Fruit fly (Drosophila melanogaster): Measurements from ENCODE around the gene CG42870.

CG42870 gene

DNA sequence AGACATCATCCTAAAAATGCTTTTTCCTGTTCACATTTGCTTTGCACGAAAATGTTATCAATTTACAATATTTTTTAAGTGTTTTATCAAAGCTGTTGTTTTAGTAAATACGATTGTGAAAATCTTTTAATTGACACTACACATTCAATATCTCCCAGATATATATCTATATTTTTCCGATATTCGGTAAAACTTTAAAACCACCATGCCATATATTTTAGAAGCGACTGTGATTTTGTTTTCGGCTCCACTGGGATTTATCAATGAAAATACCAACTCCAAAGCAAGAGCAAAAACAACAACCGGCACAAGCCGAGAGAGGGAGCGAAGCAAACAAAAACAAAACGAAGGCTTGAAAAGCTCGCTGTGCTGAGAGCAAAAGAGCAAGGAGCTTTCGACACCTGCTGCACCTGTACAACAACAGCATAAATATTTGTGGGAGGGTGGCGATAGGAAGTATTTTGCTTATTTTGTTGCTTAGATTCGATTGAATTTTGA, 17.2 kb downstream of the CG42870 start (continued):
- TF ChIP-seq CG10462 (GFP tag; optimal IDR thresholded peaks at IDR 0.05) = peak; percentile 3
- TF ChIP-seq CG17912 (GFP tag; optimal IDR thresholded peaks at IDR 0.05) = no peak
- TF ChIP-seq HmgD (GFP tag; optimal IDR thresholded peaks at IDR 0.05) = no peak
- peak; percentile 10 for TF ChIP-seq az2 (GFP tag; optimal IDR thresholded peaks at IDR 0.05)
- TF ChIP-seq CG32772 (GFP tag; IDR thresholded peaks at IDR 0.05) = no peak
- TF ChIP-seq CG6683 (GFP tag; optimal IDR thresholded peaks at IDR 0.05) = no peak
- no peak for TF ChIP-seq sqz (GFP tag; optimal IDR thresholded peaks at IDR 0.05)
- TF ChIP-seq Side (GFP tag; optimal IDR thresholded peaks at IDR 0.05) = no peak
- TF ChIP-seq CG34224 (GFP tag; IDR thresholded peaks at IDR 0.05; ENCODE audit: partially characterized antibody) = no peak
- no peak for TF ChIP-seq Ssrp (tag; optimal IDR thresholded peaks at IDR 0.05)
- peak; percentile 46 for TF ChIP-seq Asciz (GFP tag; optimal IDR thresholded peaks at IDR 0.05)
- TF ChIP-seq CG13775 (GFP tag; optimal IDR thresholded peaks at IDR 0.05) = peak; percentile 3
- no peak for TF ChIP-seq Lhr (GFP tag; optimal IDR thresholded peaks at IDR 0.05)
- TF ChIP-seq CG6765 (GFP tag; optimal IDR thresholded peaks at IDR 0.05) = no peak
- no peak for TF ChIP-seq prd (optimal IDR thresholded peaks at IDR 0.05)
- TF ChIP-seq prd (GFP tag; IDR thresholded peaks at IDR 0.05) = 0 out of 3 replicates have a peak, but pooled peaks have one; percentile 11
- TF ChIP-seq Oaz (GFP tag; IDR thresholded peaks at IDR 0.05) = no peak
- no peak for TF ChIP-seq CG14710 (tag; optimal IDR thresholded peaks at IDR 0.05)
- TF ChIP-seq CG5180 (GFP tag; optimal IDR thresholded peaks at IDR 0.05) = no peak
- no peak for TF ChIP-seq vnd (GFP tag; IDR thresholded peaks at IDR 0.05; ENCODE audit: partially characterized antibody)
- no peak for TF ChIP-seq ato (GFP tag; IDR thresholded peaks at IDR 0.05; ENCODE audit: partially characterized antibody)
- TF ChIP-seq CG7928 (GFP tag; optimal IDR thresholded peaks at IDR 0.05) = no peak
- TF ChIP-seq cwo (GFP tag; optimal IDR thresholded peaks at IDR 0.05) = peak; percentile 25
- TF ChIP-seq CG12071 (GFP tag; optimal IDR thresholded peaks at IDR 0.05) = peak; percentile 16
- 0 out of 2 replicates have a peak, but pooled peaks have one; percentile 39 for TF ChIP-seq wor (GFP tag; IDR thresholded peaks at IDR 0.05)
- TF ChIP-seq CG4328 (GFP tag; optimal IDR thresholded peaks at IDR 0.05) = no peak
- peak; percentile 25; the same call in 1 of the 2 replicates for TF ChIP-seq CG10366 (GFP tag; IDR thresholded peaks at IDR 0.05)
- TF ChIP-seq CG10274 (GFP tag; optimal IDR thresholded peaks at IDR 0.05) = no peak
- peak; percentile 59 for TF ChIP-seq dmrt99B (tag; optimal IDR thresholded peaks at IDR 0.05)
- TF ChIP-seq Oli (tag; optimal IDR thresholded peaks at IDR 0.05) = peak; percentile 55
- peak; percentile 33 for TF ChIP-seq NK7.1 (GFP tag; optimal IDR thresholded peaks at IDR 0.05)
- TF ChIP-seq Optix (GFP tag; IDR thresholded peaks at IDR 0.05) = no peak
- TF ChIP-seq CG11723 (GFP tag; optimal IDR thresholded peaks at IDR 0.05) = peak; percentile 12
- TF ChIP-seq CG2129 (GFP tag; IDR thresholded peaks at IDR 0.05; ENCODE audit: partially characterized antibody) = no peak
- TF ChIP-seq Nf-YC (tag; optimal IDR thresholded peaks at IDR 0.05) = no peak
- TF ChIP-seq ems (GFP tag; optimal IDR thresholded peaks at IDR 0.05) = peak; percentile 43
- no peak for TF ChIP-seq so (GFP tag; IDR thresholded peaks at IDR 0.05)
- no peak for TF ChIP-seq CG11085 (GFP tag; IDR thresholded peaks at IDR 0.05)
- TF ChIP-seq ase (GFP tag; IDR thresholded peaks at IDR 0.05) = peak; percentile 57; the same call in 2 of the 3 replicates
- TF ChIP-seq ac (GFP tag; optimal IDR thresholded peaks at IDR 0.05) = no peak
- TF ChIP-seq row (GFP tag; IDR thresholded peaks at IDR 0.05) = no peak
- TF ChIP-seq CG2202 (tag; optimal IDR thresholded peaks at IDR 0.05) = no peak
- TF ChIP-seq shn (GFP tag; optimal IDR thresholded peaks at IDR 0.05) = no peak
- no peak for TF ChIP-seq NC2β (GFP tag; optimal IDR thresholded peaks at IDR 0.05)
- peak; percentile 23 for TF ChIP-seq Hsf (GFP tag; optimal IDR thresholded peaks at IDR 0.05)
- TF ChIP-seq Vsx1 (GFP tag; optimal IDR thresholded peaks at IDR 0.05) = no peak
- no peak for TF ChIP-seq CG17829 (tag; optimal IDR thresholded peaks at IDR 0.05)
- TF ChIP-seq TFAM (GFP tag; optimal IDR thresholded peaks at IDR 0.05) = no peak
- no peak for TF ChIP-seq kah (GFP tag; optimal IDR thresholded peaks at IDR 0.05)
- no peak for TF ChIP-seq z (GFP tag; IDR thresholded peaks at IDR 0.05)
- TF ChIP-seq zf30C (GFP tag; optimal IDR thresholded peaks at IDR 0.05) = no peak
